Worm (Caenorhabditis elegans) whole organism, L1 larva: ENCODE data around the gene gst-44.

Source experiments
- aly-2 ChIP-seq: fragments of 150-350 bp; optimal IDR thresholded peaks from 2 replicates; lab custom pipeline; 2014; ENCODE audit warnings: missing biosample characterization, missing genetic modification characterization
- fos-1 ChIP-seq: fragments of 150-350 bp; optimal IDR thresholded peaks from 2 replicates; lab custom pipeline; 2014; ENCODE audit warnings: missing biosample characterization, missing genetic modification characterization
- irx-1 ChIP-seq: sonication (generic microtip); optimal IDR thresholded peaks from 2 replicates; lab custom pipeline; 2016; ENCODE audit warnings: missing genetic modification characterization, missing compliant biosample characterization
- nhr-237 ChIP-seq: fragments of 150-350 bp; optimal IDR thresholded peaks from 2 replicates; lab custom pipeline; 2014; ENCODE audit warnings: missing biosample characterization, missing genetic modification characterization
- pqm-1 ChIP-seq: sonication (generic microtip); optimal IDR thresholded peaks from 3 replicates; lab custom pipeline; 2017; ENCODE audit warnings: missing biosample characterization, missing genetic modification characterization
- snpc-4 ChIP-seq: fragments of 150-350 bp; optimal IDR thresholded peaks from 2 replicates; lab custom pipeline; 2014; ENCODE audit warnings: missing biosample characterization, missing genetic modification characterization

ce11 chrV:16352282-16352681, 38.4 kb upstream of the gst-44 start:
- TF ChIP-seq irx-1 (tag; lab: Kevin White, UChicago) (no peak), aly-2 (tag; lab: Kevin White, UChicago) (no peak), fos-1 (tag; lab: Kevin White, UChicago) (no peak), pqm-1 (tag; lab: Kevin White, UChicago) (no peak), snpc-4 (no peak), nhr-237 (tag; lab: Kevin White, UChicago) (no peak)
